Worm (Caenorhabditis elegans) whole organism, L2 larva: ENCODE measurements around the gene nhr-131.

Source experiments
- F13H6.1 ChIP-seq: sonication (generic microtip); optimal IDR thresholded peaks from 2 replicates; lab custom pipeline; 2016; ENCODE audit warnings: missing genetic modification characterization, missing compliant biosample characterization
- Y55F3AM.14 ChIP-seq: fragments of 200-800 bp; sonication (Bioruptor generic); optimal IDR thresholded peaks from 2 replicates; lab custom pipeline; 2018; ENCODE audit warnings: mild to moderate bottlenecking, missing genetic modification characterization, missing compliant biosample characterization
- alr-1 ChIP-seq: fragments of 150-350 bp; optimal IDR thresholded peaks from 2 replicates; lab custom pipeline; 2014; ENCODE audit warnings: missing biosample characterization, missing genetic modification characterization
- aly-2 ChIP-seq: fragments of 150-350 bp; optimal IDR thresholded peaks from 2 replicates; lab custom pipeline; 2014; ENCODE audit warnings: missing biosample characterization, missing genetic modification characterization
- blmp-1 ChIP-seq: sonication (generic microtip); optimal IDR thresholded peaks from 2 replicates; lab custom pipeline; 2017; ENCODE audit warnings: missing genetic modification characterization, mild to moderate bottlenecking, missing compliant biosample characterization, antibody characterized with exemption, moderate library complexity; ENCODE audit not compliant: insufficient read depth
- ceh-82 ChIP-seq: fragments of 150-350 bp; optimal IDR thresholded peaks from 2 replicates; lab custom pipeline; 2014; ENCODE audit warnings: missing biosample characterization, missing genetic modification characterization
- crh-2 ChIP-seq: sonication (generic microtip); optimal IDR thresholded peaks from 2 replicates; lab custom pipeline; 2017; ENCODE audit warnings: missing biosample characterization, missing genetic modification characterization
- dmd-4 ChIP-seq: sonication (generic microtip); optimal IDR thresholded peaks from 2 replicates; lab custom pipeline; 2017; ENCODE audit warnings: missing biosample characterization, missing genetic modification characterization
- egl-27 ChIP-seq: sonication (generic microtip); optimal IDR thresholded peaks from 3 replicates; lab custom pipeline; 2017; ENCODE audit warnings: missing biosample characterization, missing genetic modification reagents, missing genetic modification characterization
- elt-3 ChIP-seq: sonication (generic microtip); optimal IDR thresholded peaks from 2 replicates; lab custom pipeline; 2017; ENCODE audit warnings: missing biosample characterization, missing genetic modification characterization
- fos-1 ChIP-seq: fragments of 150-350 bp; optimal IDR thresholded peaks from 2 replicates; lab custom pipeline; 2014; ENCODE audit warnings: missing biosample characterization, missing genetic modification characterization
- gmeb-1 ChIP-seq: fragments of 150-350 bp; optimal IDR thresholded peaks from 2 replicates; lab custom pipeline; 2014; ENCODE audit warnings: missing biosample characterization, missing genetic modification characterization
- lin-13 ChIP-seq: fragments of 150-350 bp; optimal IDR thresholded peaks from 2 replicates; lab custom pipeline; 2014; ENCODE audit warnings: missing biosample characterization, missing genetic modification reagents, missing genetic modification characterization
- mab-5 ChIP-seq: fragments of 150-350 bp; optimal IDR thresholded peaks from 2 replicates; lab custom pipeline; 2014; ENCODE audit warnings: missing biosample characterization, missing genetic modification characterization
- mbf-1 ChIP-seq: sonication (generic microtip); optimal IDR thresholded peaks from 2 replicates; lab custom pipeline; 2017; ENCODE audit warnings: missing biosample characterization, missing genetic modification characterization
- mdl-1 ChIP-seq, 2 experiments: fragments of 150-350 bp in 1 of 2; sonication (generic microtip) in 1 of 2; optimal IDR thresholded peaks; 2 replicates each; lab custom pipeline; 2017; ENCODE audit warnings: missing biosample characterization in 2 of 2, missing genetic modification characterization in 2 of 2
- nhr-10 ChIP-seq: sonication (generic microtip); optimal IDR thresholded peaks from 2 replicates; lab custom pipeline; 2017; ENCODE audit warnings: missing biosample characterization, missing genetic modification characterization
- nhr-11 ChIP-seq: fragments of 150-350 bp; optimal IDR thresholded peaks from 2 replicates; lab custom pipeline; 2014; ENCODE audit warnings: missing biosample characterization, missing genetic modification characterization
- nhr-129 ChIP-seq: fragments of 150-350 bp; optimal IDR thresholded peaks from 2 replicates; lab custom pipeline; 2014; ENCODE audit warnings: missing biosample characterization, missing genetic modification characterization
- nhr-23 ChIP-seq: fragments of 150-350 bp; optimal IDR thresholded peaks from 2 replicates; lab custom pipeline; 2014; ENCODE audit warnings: missing biosample characterization, missing genetic modification reagents, missing genetic modification characterization
- nhr-237 ChIP-seq: fragments of 150-350 bp; optimal IDR thresholded peaks from 2 replicates; lab custom pipeline; 2014; ENCODE audit warnings: missing biosample characterization, missing genetic modification characterization
- nhr-25 ChIP-seq: fragments of 150-350 bp; sonication (generic microtip); optimal IDR thresholded peaks from 3 replicates; lab custom pipeline; 2014; ENCODE audit warnings: missing biosample characterization, missing genetic modification characterization
- nhr-6 ChIP-seq: fragments of 150-350 bp; optimal IDR thresholded peaks from 2 replicates; lab custom pipeline; 2014; ENCODE audit warnings: missing biosample characterization, missing genetic modification characterization
- nhr-77 ChIP-seq: fragments of 150-350 bp; optimal IDR thresholded peaks from 2 replicates; lab custom pipeline; 2014; ENCODE audit warnings: missing biosample characterization, missing genetic modification characterization
- peb-1 ChIP-seq: fragments of 150-350 bp; optimal IDR thresholded peaks from 2 replicates; lab custom pipeline; 2014; ENCODE audit warnings: missing biosample characterization, missing genetic modification characterization
- sem-4 ChIP-seq: fragments of 150-350 bp; optimal IDR thresholded peaks from 2 replicates; lab custom pipeline; 2014; ENCODE audit warnings: missing biosample characterization, missing genetic modification reagents, missing genetic modification characterization
- skn-1 ChIP-seq: sonication (generic microtip); optimal IDR thresholded peaks from 2 replicates; lab custom pipeline; 2017; ENCODE audit warnings: missing biosample characterization, missing genetic modification characterization
- sma-3 ChIP-seq: sonication (generic microtip); optimal IDR thresholded peaks from 2 replicates; lab custom pipeline; 2016; ENCODE audit warnings: missing genetic modification reagents, missing genetic modification characterization, missing compliant biosample characterization
- sma-9 ChIP-seq, 2 experiments: fragments of 150-350 bp in 1 of 2; sonication (generic microtip) in 1 of 2; optimal IDR thresholded peaks; 2 replicates each; lab custom pipeline; 2014 to 2016; ENCODE audit warnings: missing genetic modification characterization in 2 of 2, mild to moderate bottlenecking in 1 of 2, missing biosample characterization in 1 of 2, missing compliant biosample characterization in 1 of 2, missing genetic modification reagents in 1 of 2, moderate library complexity in 1 of 2
- unc-55 ChIP-seq: fragments of 150-350 bp; sonication (generic microtip); optimal IDR thresholded peaks from 3 replicates; lab custom pipeline; 2014; ENCODE audit warnings: missing biosample characterization, missing genetic modification reagents, missing genetic modification characterization
- unc-62 ChIP-seq: fragments of 150-350 bp; optimal IDR thresholded peaks from 2 replicates; lab custom pipeline; 2014; ENCODE audit warnings: missing biosample characterization, missing genetic modification reagents, missing genetic modification characterization
- zag-1 ChIP-seq: fragments of 150-350 bp; optimal IDR thresholded peaks from 2 replicates; lab custom pipeline; 2014; ENCODE audit warnings: missing biosample characterization, missing genetic modification characterization
- ztf-11 ChIP-seq: sonication (generic microtip); optimal IDR thresholded peaks from 2 replicates; lab custom pipeline; 2017; ENCODE audit warnings: missing biosample characterization, missing genetic modification characterization
- ztf-4 ChIP-seq: fragments of 150-350 bp; optimal IDR thresholded peaks from 2 replicates; lab custom pipeline; 2014; ENCODE audit warnings: missing biosample characterization, missing genetic modification characterization

nhr-131 gene

ce11 chrV:450757-451501 is 43.2 kb upstream of the nhr-131 start, which contains the start of gene nhr-123:
nhr-123 (plus strand) TSS chrV:451451.
- TF ChIP-seq fos-1 = peak; percentile 41
- no peak for TF ChIP-seq nhr-77 (tag; lab: Kevin White, UChicago)
- TF ChIP-seq, all 48 proteins: peak for 1

DNA sequence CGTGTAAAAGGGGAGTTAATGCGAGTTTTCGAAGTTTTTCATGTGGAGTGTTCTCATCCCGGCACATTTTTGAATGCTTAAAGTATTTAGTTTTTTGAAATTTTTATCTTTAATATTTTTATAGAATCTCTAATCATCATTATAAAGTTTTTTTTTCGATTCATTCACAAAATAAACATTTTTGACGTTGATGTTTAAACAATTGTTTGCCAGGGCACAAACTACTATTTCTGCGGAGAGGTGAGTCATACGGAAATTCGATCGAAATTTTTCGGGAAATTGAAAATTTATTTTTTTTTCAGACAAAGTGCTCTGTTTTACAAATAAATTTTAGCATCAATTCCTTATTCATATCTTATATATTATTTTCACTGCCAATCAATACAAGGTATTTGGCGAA is 40.6 kb upstream of the nhr-131 start, which contains the start of gene nhr-98:
Gene nhr-98, plus strand, starts transcription at position 301 of the 400 bp plus-strand sequence.
- TF ChIP-seq egl-27 (no peak), mdl-1 (tag; optimal IDR thresholded peaks at IDR 0.05; lab: Kevin White, UChicago) (no peak), sma-3 (GFP tag; lab: Kevin White, UChicago) (no peak), gmeb-1 (no peak), sma-9 (GFP tag; optimal IDR thresholded peaks at IDR 0.05; lab: Kevin White, UChicago) (no peak), sma-9 (tag; optimal IDR thresholded peaks at IDR 0.05; lab: Kevin White, UChicago) (no peak), F13H6.1 (tag; lab: Kevin White, UChicago) (no peak), unc-55 (GFP tag; lab: Kevin White, UChicago) (no peak), skn-1 (no peak), ceh-82 (tag; lab: Kevin White, UChicago) (no peak), aly-2 (no peak), lin-13 (GFP tag; lab: Kevin White, UChicago) (no peak), alr-1 (tag; lab: Kevin White, UChicago) (no peak), peb-1 (tag; lab: Kevin White, UChicago) (no peak)

DNA sequence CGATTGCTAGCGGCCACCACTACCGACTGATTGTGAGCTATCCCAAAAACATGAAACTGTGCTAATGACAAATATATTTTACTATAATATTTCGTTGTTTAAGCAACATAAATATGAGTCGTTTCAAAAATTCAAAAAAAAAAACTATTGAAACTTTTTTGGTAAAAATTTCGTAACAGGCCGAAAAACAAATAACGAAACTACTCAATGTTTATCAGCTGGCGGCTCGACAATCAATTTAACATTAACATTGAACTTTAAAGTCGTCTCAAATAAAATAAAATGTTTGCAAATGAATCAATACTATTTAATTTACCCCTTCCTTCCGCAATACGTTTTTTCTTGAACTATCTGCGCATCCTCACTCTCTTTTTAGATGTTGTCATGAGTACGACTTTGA is 36.3 kb upstream of the nhr-131 start:
- TF ChIP-seq alr-1 (tag; lab: Kevin White, UChicago) = no peak
- TF ChIP-seq blmp-1 (tag; lab: Kevin White, UChicago) = no peak
- no peak for TF ChIP-seq elt-3 (tag; lab: Kevin White, UChicago)
- TF ChIP-seq Y55F3AM.14 (GFP tag; lab: Kevin White, UChicago) = no peak
- no peak for TF ChIP-seq ztf-4 (tag; lab: Kevin White, UChicago)
- no peak for TF ChIP-seq nhr-6 (tag; lab: Kevin White, UChicago)
- no peak for TF ChIP-seq ztf-11
- TF ChIP-seq nhr-11 (tag; lab: Kevin White, UChicago) = no peak
- TF ChIP-seq peb-1 (tag; lab: Kevin White, UChicago) = no peak
- no peak for TF ChIP-seq F13H6.1 (tag; lab: Kevin White, UChicago)
- TF ChIP-seq gmeb-1 = no peak
- TF ChIP-seq fos-1 = no peak
- no peak for TF ChIP-seq nhr-25 (tag; lab: Kevin White, UChicago)
- no peak for TF ChIP-seq dmd-4 (tag; lab: Kevin White, UChicago)
- no peak for TF ChIP-seq egl-27
- no peak for TF ChIP-seq lin-13 (GFP tag; lab: Kevin White, UChicago)
- no peak for TF ChIP-seq mbf-1 (tag; lab: Kevin White, UChicago)
- no peak for TF ChIP-seq sem-4
- no peak for TF ChIP-seq nhr-237 (tag; lab: Kevin White, UChicago)
- no peak for TF ChIP-seq nhr-23

DNA sequence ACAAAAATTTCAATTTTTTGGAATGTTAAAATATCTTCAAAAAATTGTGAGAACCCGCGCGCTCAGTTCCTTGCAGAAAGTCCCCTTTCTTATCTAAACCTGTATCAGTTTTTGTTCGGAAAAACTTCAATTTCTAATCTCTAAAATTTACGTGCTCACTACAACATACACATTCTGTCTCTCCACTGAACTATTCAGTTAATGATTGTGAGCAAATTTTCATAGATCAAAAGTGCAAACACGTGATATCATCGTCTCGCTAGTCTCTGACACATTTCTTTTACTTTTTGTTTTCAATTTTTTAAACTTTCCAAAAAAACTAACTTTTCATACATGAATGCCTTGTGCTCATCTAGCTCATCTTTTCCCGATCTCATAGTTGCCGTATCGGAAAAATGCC is 34.7 kb upstream of the nhr-131 start, which contains the start of gene nhr-203:
Gene nhr-203, plus strand, starts transcription at position 332 of the 400 bp plus-strand sequence.
- TF ChIP-seq F13H6.1 (tag; lab: Kevin White, UChicago) = peak; percentile 1
- peak; percentile 52 for TF ChIP-seq skn-1
- no peak for TF ChIP-seq peb-1 (tag; lab: Kevin White, UChicago)
- peak; percentile 75 for TF ChIP-seq fos-1
- no peak for TF ChIP-seq ceh-82 (tag; lab: Kevin White, UChicago)
- peak; percentile 80 for TF ChIP-seq sma-9 (GFP tag; optimal IDR thresholded peaks at IDR 0.05; lab: Kevin White, UChicago)
- TF ChIP-seq sma-9 (tag; optimal IDR thresholded peaks at IDR 0.05; lab: Kevin White, UChicago) = no peak
- peak; percentile 37 for TF ChIP-seq gmeb-1
- TF ChIP-seq crh-2 (tag; lab: Kevin White, UChicago) = peak; percentile 45
- TF ChIP-seq mab-5 (tag; lab: Kevin White, UChicago) = no peak

DNA sequence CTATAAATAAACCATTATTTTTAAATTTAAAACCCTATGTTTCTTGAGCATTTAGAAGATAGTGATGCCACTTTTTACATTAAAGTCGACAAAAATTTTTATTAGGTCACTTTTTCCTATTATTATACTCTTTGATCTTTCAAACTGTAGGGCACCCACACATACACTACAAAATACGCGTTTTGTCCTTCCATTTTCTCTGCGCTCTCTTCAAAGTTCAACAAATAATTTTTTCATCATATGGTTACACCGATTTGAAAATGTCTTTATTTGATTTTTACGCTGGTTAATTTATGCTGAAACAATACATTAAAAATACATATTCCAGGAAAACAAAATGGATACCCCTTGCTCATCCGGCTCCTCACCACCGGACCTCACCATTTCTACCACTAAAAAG is 31.9 kb upstream of the nhr-131 start, which contains the start of gene nhr-202:
Gene nhr-202, plus strand, starts transcription at position 326 of the 400 bp plus-strand sequence.
- TF ChIP-seq Y55F3AM.14 (GFP tag; lab: Kevin White, UChicago) (no peak), blmp-1 (tag; lab: Kevin White, UChicago) (no peak), fos-1 (peak; percentile 52), nhr-129 (tag; lab: Kevin White, UChicago) (peak; percentile 68), nhr-10 (tag; lab: Kevin White, UChicago) (no peak), sma-9 (GFP tag; optimal IDR thresholded peaks at IDR 0.05; lab: Kevin White, UChicago) (peak; percentile 83), sma-9 (tag; optimal IDR thresholded peaks at IDR 0.05; lab: Kevin White, UChicago) (no peak), crh-2 (tag; lab: Kevin White, UChicago) (peak; percentile 65), F13H6.1 (tag; lab: Kevin White, UChicago) (peak; percentile 4), ztf-11 (no peak), unc-62 (no peak), aly-2 (no peak), gmeb-1 (peak; percentile 12), elt-3 (tag; lab: Kevin White, UChicago) (no peak), peb-1 (tag; lab: Kevin White, UChicago) (no peak), zag-1 (tag; lab: Kevin White, UChicago) (no peak), nhr-25 (tag; lab: Kevin White, UChicago) (peak; percentile 34)
